Fruit fly (Drosophila melanogaster): ENCODE data around the gene CG10631.

The CG10631 gene

dm6 chr2L:19791321-19792281 lies 34.9 kb upstream of the CG10631 start, which contains the start of the genes CdGAPr and CG10466 (continued):
- TF ChIP-seq CG2129 (GFP tag; IDR thresholded peaks at IDR 0.05; ENCODE audit: partially characterized antibody) (no peak), CG10979 (tag; optimal IDR thresholded peaks at IDR 0.05) (no peak), CG8388 (GFP tag; optimal IDR thresholded peaks at IDR 0.05) (peak; percentile 18), sima (GFP tag; optimal IDR thresholded peaks at IDR 0.05) (no peak), Dref (GFP tag; IDR thresholded peaks at IDR 0.05) (peak; percentile 60), NK7.1 (GFP tag; optimal IDR thresholded peaks at IDR 0.05) (no peak), Doc2 (GFP tag; IDR thresholded peaks at IDR 0.05) (no peak), bbx (GFP tag; IDR thresholded peaks at IDR 0.05; ENCODE audit: partially characterized antibody) (peak; percentile 36), Atf6 (GFP tag; IDR thresholded peaks at IDR 0.05) (no peak), CG12942 (GFP tag; optimal IDR thresholded peaks at IDR 0.05) (no peak), zfh2 (GFP tag; optimal IDR thresholded peaks at IDR 0.05) (no peak), dpn (GFP tag; optimal IDR thresholded peaks at IDR 0.05) (no peak), CG16813 (GFP tag; IDR thresholded peaks at IDR 0.05; ENCODE audit: partially characterized antibody) (0 out of 3 replicates have a peak, but pooled peaks have one; percentile 16), en (GFP tag; optimal IDR thresholded peaks at IDR 0.05) (no peak), az2 (GFP tag; optimal IDR thresholded peaks at IDR 0.05) (no peak), CG7357 (GFP tag; IDR thresholded peaks at IDR 0.05) (no peak), Pdp1 (GFP tag; optimal IDR thresholded peaks at IDR 0.05) (peak in 1 of 2 experiments; percentile 40), Eip74EF (GFP tag; optimal IDR thresholded peaks at IDR 0.05) (peak in 1 of 2 experiments; percentile 40), CG32767 (GFP tag; IDR thresholded peaks at IDR 0.05) (no peak), CG4328 (GFP tag; optimal IDR thresholded peaks at IDR 0.05) (no peak), ci (GFP tag; IDR thresholded peaks at IDR 0.05) (no peak), H15 (GFP tag; IDR thresholded peaks at IDR 0.05) (no peak), so (GFP tag; IDR thresholded peaks at IDR 0.05) (no peak), Spps (tag; optimal IDR thresholded peaks at IDR 0.05) (no peak), sqz (GFP tag; optimal IDR thresholded peaks at IDR 0.05) (no peak), ara (GFP tag; IDR thresholded peaks at IDR 0.05) (no peak), trh (GFP tag; optimal IDR thresholded peaks at IDR 0.05) (no peak), CG4424 (GFP tag; optimal IDR thresholded peaks at IDR 0.05) (peak; percentile 25), jigr1 (GFP tag; IDR thresholded peaks at IDR 0.05) (no peak), cwo (GFP tag; optimal IDR thresholded peaks at IDR 0.05) (no peak), CG13424 (tag; optimal IDR thresholded peaks at IDR 0.05) (no peak), CG1602 (GFP tag; optimal IDR thresholded peaks at IDR 0.05) (no peak), crp (GFP tag; optimal IDR thresholded peaks at IDR 0.05) (no peak), Xrp1 (GFP tag; IDR thresholded peaks at IDR 0.05) (no peak), cg (GFP tag; optimal IDR thresholded peaks at IDR 0.05) (peak; percentile 71), Fer2 (tag; optimal IDR thresholded peaks at IDR 0.05) (no peak), ash1 (GFP tag; optimal IDR thresholded peaks at IDR 0.05) (no peak), Sox100B (GFP tag; optimal IDR thresholded peaks at IDR 0.05) (no peak), D (optimal IDR thresholded peaks at IDR 0.05) (no peak), D (GFP tag; optimal IDR thresholded peaks at IDR 0.05) (no peak), B-H2 (GFP tag; optimal IDR thresholded peaks at IDR 0.05) (no peak), gce (GFP tag; IDR thresholded peaks at IDR 0.05) (no peak), ERR (GFP tag; optimal IDR thresholded peaks at IDR 0.05) (no peak), Oli (tag; optimal IDR thresholded peaks at IDR 0.05) (no peak), MESR4 (GFP tag; optimal IDR thresholded peaks at IDR 0.05) (peak; percentile 81), trem (tag; optimal IDR thresholded peaks at IDR 0.05) (peak; percentile 79), CG9727 (GFP tag; optimal IDR thresholded peaks at IDR 0.05) (no peak), mirr (GFP tag; optimal IDR thresholded peaks at IDR 0.05) (peak; percentile 26), CG10147 (GFP tag; optimal IDR thresholded peaks at IDR 0.05) (no peak)
